Fruit fly (Drosophila melanogaster): ENCODE data around the gene CG17159.

- TF ChIP-seq h (optimal IDR thresholded peaks at IDR 0.05) (no peak), psq (optimal IDR thresholded peaks at IDR 0.05) (no peak), Sin3A (optimal IDR thresholded peaks at IDR 0.05) (no peak), insv (optimal IDR thresholded peaks at IDR 0.05) (no peak)
These were observed 13.3 kb upstream of the CG17159 start, which contains the start of gene ATbp for dm6 chrX:23105692-23106091.

Data from Kc167 (cell line).